Worm (Caenorhabditis elegans) whole organism, mixed stage, embryonic: Measurements from ENCODE around the gene srx-104.

ENCODE experiments used
- bed-3 ChIP-seq: fragments of 200-800 bp; sonication (Bioruptor generic); optimal IDR thresholded peaks from 3 replicates; lab custom pipeline; 2018; ENCODE audit warnings: mild to moderate bottlenecking, missing genetic modification characterization, moderate library complexity, missing compliant biosample characterization
- blmp-1 ChIP-seq: fragments of 150-350 bp; optimal IDR thresholded peaks from 2 replicates; lab custom pipeline; 2014; ENCODE audit warnings: missing biosample characterization, missing genetic modification characterization
- elt-1 ChIP-seq: sonication (generic microtip); optimal IDR thresholded peaks from 2 replicates; lab custom pipeline; 2017; ENCODE audit warnings: missing genetic modification characterization, mild to moderate bottlenecking, missing compliant biosample characterization, antibody characterized with exemption, moderate library complexity, borderline replicate concordance; ENCODE audit not compliant: insufficient read depth
- elt-3 ChIP-seq: fragments of 150-350 bp; optimal IDR thresholded peaks from 2 replicates; lab custom pipeline; 2014; ENCODE audit warnings: missing biosample characterization, missing genetic modification characterization
- lin-13 ChIP-seq: fragments of 150-350 bp; optimal IDR thresholded peaks from 2 replicates; lab custom pipeline; 2014; ENCODE audit warnings: missing biosample characterization, missing genetic modification characterization
- lin-32 ChIP-seq: fragments of 200-800 bp; sonication (Bioruptor generic); optimal IDR thresholded peaks from 2 replicates; lab custom pipeline; 2018; ENCODE audit warnings: mild to moderate bottlenecking, missing genetic modification characterization, missing compliant biosample characterization
- lsy-2 ChIP-seq: fragments of 150-350 bp; optimal IDR thresholded peaks from 2 replicates; lab custom pipeline; 2014; ENCODE audit warnings: missing biosample characterization, missing genetic modification characterization
- snpc-4 ChIP-seq: fragments of 150-350 bp; optimal IDR thresholded peaks from 2 replicates; lab custom pipeline; 2014; ENCODE audit warnings: missing biosample characterization, missing genetic modification characterization
- unc-39 ChIP-seq: fragments of 150-350 bp; optimal IDR thresholded peaks from 2 replicates; lab custom pipeline; 2014; ENCODE audit warnings: missing biosample characterization, missing genetic modification characterization
- zip-8 ChIP-seq: fragments of 150-350 bp; optimal IDR thresholded peaks from 2 replicates; lab custom pipeline; 2014; ENCODE audit warnings: missing biosample characterization, missing genetic modification characterization

- TF ChIP-seq elt-3 (tag; lab: Kevin White, UChicago), result no peak
- no peak for TF ChIP-seq lin-13 (tag; lab: Kevin White, UChicago)
- TF ChIP-seq bed-3 (GFP tag; lab: Kevin White, UChicago), result no peak
- no peak for TF ChIP-seq blmp-1
- no peak for TF ChIP-seq unc-39 (tag; lab: Kevin White, UChicago)
- no peak for TF ChIP-seq snpc-4 (tag; lab: Kevin White, UChicago)
- TF ChIP-seq lsy-2 (tag; lab: Kevin White, UChicago), result no peak
- no peak for TF ChIP-seq zip-8 (tag; lab: Kevin White, UChicago)
- no peak for TF ChIP-seq elt-1 (tag; lab: Kevin White, UChicago)
- TF ChIP-seq lin-32 (GFP tag; lab: Kevin White, UChicago), result no peak
Observed at ce11 chrII:3699591-3699990, at the start of gene srx-104.
